Worm (Caenorhabditis elegans) whole organism, mixed stage, embryonic: ENCODE results near the gene C07H4.1.

Experiments
- elt-3 ChIP-seq: fragments of 150-350 bp; optimal IDR thresholded peaks from 2 replicates; lab custom pipeline; 2014; ENCODE audit warnings: missing biosample characterization, missing genetic modification characterization
- lin-13 ChIP-seq: fragments of 150-350 bp; optimal IDR thresholded peaks from 2 replicates; lab custom pipeline; 2014; ENCODE audit warnings: missing biosample characterization, missing genetic modification characterization
- lin-32 ChIP-seq: fragments of 200-800 bp; sonication (Bioruptor generic); optimal IDR thresholded peaks from 2 replicates; lab custom pipeline; 2018; ENCODE audit warnings: mild to moderate bottlenecking, missing genetic modification characterization, missing compliant biosample characterization
- lsy-2 ChIP-seq: fragments of 150-350 bp; optimal IDR thresholded peaks from 2 replicates; lab custom pipeline; 2014; ENCODE audit warnings: missing biosample characterization, missing genetic modification characterization
- mab-5 ChIP-seq: fragments of 150-350 bp; optimal IDR thresholded peaks from 2 replicates; lab custom pipeline; 2014; ENCODE audit warnings: missing biosample characterization, missing genetic modification characterization
- nhr-2 ChIP-seq: fragments of 150-350 bp; optimal IDR thresholded peaks from 2 replicates; lab custom pipeline; 2014; ENCODE audit warnings: missing biosample characterization, missing genetic modification characterization
- nhr-28 ChIP-seq: fragments of 150-350 bp; optimal IDR thresholded peaks from 2 replicates; lab custom pipeline; 2014; ENCODE audit warnings: missing biosample characterization, missing genetic modification characterization
- nhr-76 ChIP-seq: sonication (generic microtip); optimal IDR thresholded peaks from 2 replicates; lab custom pipeline; 2017; ENCODE audit warnings: missing biosample characterization, missing genetic modification characterization
- pha-4 ChIP-seq: fragments of 150-350 bp; optimal IDR thresholded peaks from 2 replicates; lab custom pipeline; 2018; ENCODE audit warnings: missing biosample characterization, missing genetic modification reagents, missing genetic modification characterization
- unc-39 ChIP-seq: fragments of 150-350 bp; optimal IDR thresholded peaks from 2 replicates; lab custom pipeline; 2014; ENCODE audit warnings: missing biosample characterization, missing genetic modification characterization
- unc-62 ChIP-seq: fragments of 150-350 bp; optimal IDR thresholded peaks from 2 replicates; lab custom pipeline; 2014; ENCODE audit warnings: missing biosample characterization, missing genetic modification reagents, missing genetic modification characterization
- zip-8 ChIP-seq: fragments of 150-350 bp; optimal IDR thresholded peaks from 2 replicates; lab custom pipeline; 2014; ENCODE audit warnings: missing biosample characterization, missing genetic modification characterization

DNA sequence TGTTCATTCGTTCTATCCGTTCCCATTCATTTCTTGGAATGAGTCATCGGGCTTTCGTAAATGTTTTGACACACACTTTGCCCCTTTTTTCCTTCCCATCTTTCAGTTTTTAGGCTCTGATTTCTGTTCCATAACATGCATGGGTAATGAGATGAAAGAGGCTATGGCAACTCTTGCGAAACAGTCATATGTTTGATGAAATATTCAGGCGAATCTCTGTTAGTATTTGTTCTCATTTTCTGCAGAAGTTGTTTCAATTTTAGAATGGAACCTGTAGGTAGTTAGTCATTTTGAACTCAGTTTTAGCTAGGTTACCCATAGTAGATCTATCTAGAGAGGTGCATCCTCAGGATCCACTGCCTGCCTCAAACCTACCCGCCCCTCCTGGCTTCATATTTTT, 21.5 kb upstream of the C07H4.1 start:
- TF ChIP-seq lin-32 (GFP tag; lab: Kevin White, UChicago) (no peak), pha-4 (no peak), unc-62 (GFP tag; lab: Kevin White, UChicago) (no peak), nhr-76 (tag; lab: Kevin White, UChicago) (no peak), nhr-28 (tag; lab: Kevin White, UChicago) (no peak), nhr-2 (tag; lab: Kevin White, UChicago) (no peak), unc-39 (tag; lab: Kevin White, UChicago) (no peak), elt-3 (tag; lab: Kevin White, UChicago) (no peak), lin-13 (tag; lab: Kevin White, UChicago) (no peak), zip-8 (tag; lab: Kevin White, UChicago) (no peak), lsy-2 (no peak), mab-5 (no peak)
